Fruit fly (Drosophila melanogaster) whole organism, embryonic: ENCODE results near the gene Pc.
A peak's percentile ranks its signal among the peaks of the same experiment; 100 is the strongest.

Experiments
- Blimp-1 ChIP-seq: fragments of 200-800 bp; sonication (Bioruptor generic); optimal IDR thresholded peaks from 3 replicates; lab custom pipeline; 2018; ENCODE audit warnings: missing biosample characterization, missing genetic modification characterization, mild to moderate bottlenecking, moderate library complexity, missing genetic modification reagents
- BtbVII ChIP-seq: fragments of 200-800 bp; sonication (Bioruptor generic); optimal IDR thresholded peaks from 3 replicates; lab custom pipeline; 2017; ENCODE audit warnings: missing biosample characterization, mild to moderate bottlenecking, missing genetic modification characterization
- C15 ChIP-seq: fragments of 200-800 bp; sonication (Bioruptor generic); IDR thresholded peaks from 3 replicates; pipeline ENCODE4 v1.3.6; 2022; ENCODE audit warnings: missing biosample characterization, missing genetic modification characterization
- CG11093 ChIP-seq: fragments of 200-800 bp; sonication (Bioruptor generic); IDR thresholded peaks from 3 replicates; pipeline ENCODE4 v1.3.6; 2022; ENCODE audit warnings: missing biosample characterization, missing genetic modification characterization
- CG11695 ChIP-seq: fragments of 200-800 bp; sonication (Bioruptor generic); IDR thresholded peaks from 3 replicates; pipeline ENCODE4 v1.3.6; 2022; ENCODE audit warnings: missing biosample characterization, missing genetic modification characterization
- CG12071 ChIP-seq: fragments of 200-800 bp; sonication (Bioruptor generic); optimal IDR thresholded peaks from 3 replicates; lab custom pipeline; 2018; ENCODE audit warnings: missing biosample characterization, mild to moderate bottlenecking, missing genetic modification characterization
- CG12219 ChIP-seq: fragments of 200-800 bp; sonication (Bioruptor generic); optimal IDR thresholded peaks from 3 replicates; lab custom pipeline; 2018; ENCODE audit warnings: missing biosample characterization, mild to moderate bottlenecking, missing genetic modification characterization
- CG13775 ChIP-seq: fragments of 200-800 bp; sonication (Bioruptor generic); optimal IDR thresholded peaks from 3 replicates; lab custom pipeline; 2017; ENCODE audit warnings: missing biosample characterization, mild to moderate bottlenecking, missing genetic modification characterization
- CG14667 ChIP-seq: fragments of 200-800 bp; sonication (Bioruptor generic); IDR thresholded peaks from 2 replicates; pipeline ENCODE4 v1.3.6; 2022; ENCODE audit warnings: missing biosample characterization, missing genetic modification characterization
- CG1602 ChIP-seq: fragments of 200-800 bp; sonication (Bioruptor generic); optimal IDR thresholded peaks from 3 replicates; lab custom pipeline; 2016; ENCODE audit warnings: missing biosample characterization, missing genetic modification characterization
- CG1647 ChIP-seq: fragments of 200-800 bp; sonication (Bioruptor generic); optimal IDR thresholded peaks from 3 replicates; lab custom pipeline; 2016; ENCODE audit warnings: missing biosample characterization, missing genetic modification characterization
- CG17385 ChIP-seq: fragments of 200-800 bp; sonication (Bioruptor generic); optimal IDR thresholded peaks from 3 replicates; lab custom pipeline; 2018; ENCODE audit warnings: missing biosample characterization, mild to moderate bottlenecking, missing genetic modification characterization
- CG17912 ChIP-seq: fragments of 200-800 bp; sonication (Bioruptor generic); optimal IDR thresholded peaks from 2 replicates; lab custom pipeline; 2018; ENCODE audit warnings: missing biosample characterization, mild to moderate bottlenecking, missing genetic modification characterization
- CG18599 ChIP-seq: fragments of 200-800 bp; sonication (Bioruptor generic); optimal IDR thresholded peaks from 3 replicates; lab custom pipeline; 2017; ENCODE audit warnings: missing biosample characterization, missing genetic modification characterization, mild to moderate bottlenecking, moderate library complexity, missing genetic modification reagents
- CG2202 ChIP-seq: fragments of 200-800 bp; sonication (Bioruptor generic); optimal IDR thresholded peaks from 2 replicates; lab custom pipeline; 2018; ENCODE audit warnings: missing biosample characterization, mild to moderate bottlenecking, missing genetic modification characterization
- CG2889 ChIP-seq: fragments of 200-800 bp; sonication (Bioruptor generic); IDR thresholded peaks from 3 replicates; pipeline ENCODE4 v1.3.6; 2022; ENCODE audit warnings: missing biosample characterization, missing genetic modification characterization
- CG30431 ChIP-seq: fragments of 200-800 bp; sonication (Bioruptor generic); optimal IDR thresholded peaks from 2 replicates; lab custom pipeline; 2017; ENCODE audit warnings: missing biosample characterization, missing genetic modification characterization
- CG34224 ChIP-seq: fragments of 200-800 bp; sonication (Bioruptor generic); IDR thresholded peaks from 3 replicates; pipeline ENCODE4 v1.3.6; 2022; ENCODE audit warnings: missing biosample characterization, missing genetic modification characterization; ENCODE audit not compliant: partially characterized antibody
- CG3995 ChIP-seq: fragments of 200-800 bp; sonication (Bioruptor generic); optimal IDR thresholded peaks from 3 replicates; lab custom pipeline; 2016; ENCODE audit warnings: missing biosample characterization, missing genetic modification characterization
- CG5245 ChIP-seq: fragments of 200-800 bp; sonication (Bioruptor generic); optimal IDR thresholded peaks from 3 replicates; lab custom pipeline; 2016; ENCODE audit warnings: missing biosample characterization, missing genetic modification characterization
- CG6654 ChIP-seq: fragments of 200-800 bp; sonication (Bioruptor generic); optimal IDR thresholded peaks from 2 replicates; lab custom pipeline; 2017; ENCODE audit warnings: missing biosample characterization, mild to moderate bottlenecking, missing genetic modification characterization
- CG6765 ChIP-seq: fragments of 200-800 bp; sonication (Bioruptor generic); optimal IDR thresholded peaks from 3 replicates; lab custom pipeline; 2017; ENCODE audit warnings: missing biosample characterization, mild to moderate bottlenecking, missing genetic modification characterization
- CG7963 ChIP-seq: fragments of 200-800 bp; sonication (Bioruptor generic); IDR thresholded peaks from 3 replicates; pipeline ENCODE4 v1.3.6; 2022; ENCODE audit warnings: missing biosample characterization, missing genetic modification characterization; ENCODE audit not compliant: partially characterized antibody
- CG9797 ChIP-seq: fragments of 200-800 bp; sonication (Bioruptor generic); optimal IDR thresholded peaks from 3 replicates; lab custom pipeline; 2018; ENCODE audit warnings: missing biosample characterization, mild to moderate bottlenecking, missing genetic modification characterization
- CTCF ChIP-seq: fragments of 200-800 bp; sonication (Bioruptor generic); optimal IDR thresholded peaks from 2 replicates; lab custom pipeline; 2017; ENCODE audit warnings: missing biosample characterization, mild to moderate bottlenecking, missing genetic modification characterization, moderate library complexity
- Chrac-16 ChIP-seq: fragments of 200-800 bp; sonication (Bioruptor generic); optimal IDR thresholded peaks from 3 replicates; lab custom pipeline; 2016; ENCODE audit warnings: missing biosample characterization, missing genetic modification characterization
- CoRest ChIP-seq: fragments of 200-800 bp; sonication (Bioruptor generic); optimal IDR thresholded peaks from 3 replicates; lab custom pipeline; 2018; ENCODE audit warnings: missing biosample characterization, mild to moderate bottlenecking, missing genetic modification characterization, moderate library complexity
- Dfd ChIP-seq, 2 experiments: fragments of >200 bp; optimal IDR thresholded peaks; 2 replicates each; lab custom pipeline; 2017; ENCODE audit warnings: missing biosample characterization in 2 of 2, missing genetic modification characterization in 2 of 2
- Dip2 ChIP-seq: fragments of 200-800 bp; sonication (Bioruptor generic); IDR thresholded peaks from 2 replicates; pipeline ENCODE4 v1.3.6; 2022; ENCODE audit warnings: missing biosample characterization, missing genetic modification characterization
- Dref ChIP-seq: fragments of 200-800 bp; sonication (Bioruptor generic); IDR thresholded peaks from 2 replicates; pipeline ENCODE4 v1.3.6; 2022; ENCODE audit warnings: missing biosample characterization, missing genetic modification characterization
- E2f2 ChIP-seq: fragments of 200-800 bp; sonication (Bioruptor generic); IDR thresholded peaks from 2 replicates; pipeline ENCODE4 v1.3.6; 2022; ENCODE audit warnings: missing biosample characterization, missing genetic modification characterization
- NC2β ChIP-seq: fragments of 200-800 bp; sonication (Bioruptor generic); optimal IDR thresholded peaks from 2 replicates; lab custom pipeline; 2016; ENCODE audit warnings: missing biosample characterization, missing genetic modification characterization
- Neu2 ChIP-seq: fragments of 200-800 bp; sonication (Bioruptor generic); optimal IDR thresholded peaks from 3 replicates; lab custom pipeline; 2016; ENCODE audit warnings: missing biosample characterization, missing genetic modification characterization, borderline replicate concordance
- Scr ChIP-seq: fragments of 200-800 bp; sonication (Bioruptor generic); IDR thresholded peaks from 2 replicates; pipeline ENCODE4 v1.3.6; 2022; ENCODE audit warnings: missing biosample characterization, missing genetic modification characterization; ENCODE audit not compliant: partially characterized antibody
- Xbp1 ChIP-seq: fragments of 200-800 bp; sonication (Bioruptor generic); optimal IDR thresholded peaks from 3 replicates; lab custom pipeline; 2016; ENCODE audit warnings: missing biosample characterization, mild to moderate bottlenecking, missing genetic modification characterization
- cato ChIP-seq: fragments of 200-800 bp; sonication (Bioruptor generic); optimal IDR thresholded peaks from 2 replicates; lab custom pipeline; 2016; ENCODE audit warnings: missing biosample characterization, missing genetic modification characterization, borderline replicate concordance
- chinmo ChIP-seq: fragments of 200-800 bp; sonication (Bioruptor generic); IDR thresholded peaks from 4 replicates; pipeline ENCODE4 v1.3.6; 2022; ENCODE audit warnings: missing biosample characterization, missing genetic modification characterization; ENCODE audit not compliant: partially characterized antibody
- da ChIP-seq: fragments of 200-800 bp; sonication (Bioruptor generic); optimal IDR thresholded peaks from 2 replicates; lab custom pipeline; 2016; ENCODE audit warnings: missing biosample characterization, missing genetic modification characterization
- eyg ChIP-seq: fragments of 200-800 bp; sonication (Bioruptor generic); optimal IDR thresholded peaks from 3 replicates; lab custom pipeline; 2016; ENCODE audit warnings: missing biosample characterization, missing genetic modification characterization
- gem ChIP-seq: fragments of 200-800 bp; sonication (Bioruptor generic); optimal IDR thresholded peaks from 2 replicates; lab custom pipeline; 2019; ENCODE audit warnings: missing biosample characterization, mild to moderate bottlenecking, missing genetic modification characterization, moderate library complexity
- gsb ChIP-seq: fragments of 200-800 bp; sonication (Bioruptor generic); IDR thresholded peaks from 2 replicates; pipeline ENCODE4 v1.3.6; 2022; ENCODE audit warnings: missing biosample characterization, missing genetic modification characterization
- her ChIP-seq: fragments of 200-800 bp; sonication (Bioruptor generic); optimal IDR thresholded peaks from 2 replicates; lab custom pipeline; 2016; ENCODE audit warnings: missing biosample characterization, missing genetic modification characterization
- kay ChIP-seq: fragments of 200-800 bp; sonication (Bioruptor generic); optimal IDR thresholded peaks from 2 replicates; lab custom pipeline; 2016; ENCODE audit warnings: missing biosample characterization, missing genetic modification characterization
- oc ChIP-seq: fragments of 200-800 bp; sonication (Bioruptor generic); optimal IDR thresholded peaks from 2 replicates; lab custom pipeline; 2018; ENCODE audit warnings: missing biosample characterization, mild to moderate bottlenecking, missing genetic modification characterization, moderate library complexity
- peb ChIP-seq: fragments of 200-800 bp; sonication (Bioruptor generic); IDR thresholded peaks from 2 replicates; pipeline ENCODE4 v1.3.6; 2022; ENCODE audit warnings: missing biosample characterization, missing genetic modification characterization
- pfk ChIP-seq: fragments of 200-800 bp; sonication (Bioruptor generic); optimal IDR thresholded peaks from 2 replicates; lab custom pipeline; 2018; ENCODE audit warnings: missing biosample characterization, mild to moderate bottlenecking, missing genetic modification characterization, moderate library complexity
- phol ChIP-seq: fragments of 200-800 bp; sonication (Bioruptor generic); optimal IDR thresholded peaks from 3 replicates; lab custom pipeline; 2018; ENCODE audit warnings: missing biosample characterization, mild to moderate bottlenecking, missing genetic modification characterization, moderate library complexity
- salm ChIP-seq: fragments of 200-800 bp; sonication (Bioruptor generic); optimal IDR thresholded peaks from 2 replicates; lab custom pipeline; 2018; ENCODE audit warnings: missing biosample characterization, mild to moderate bottlenecking, missing genetic modification characterization
- sim ChIP-seq: fragments of 200-800 bp; sonication (Bioruptor generic); IDR thresholded peaks from 2 replicates; pipeline ENCODE4 v1.3.6; 2022; ENCODE audit warnings: missing biosample characterization, missing genetic modification characterization
- sima ChIP-seq: fragments of 200-800 bp; sonication (Bioruptor generic); optimal IDR thresholded peaks from 2 replicates; lab custom pipeline; 2016; ENCODE audit warnings: missing biosample characterization, missing genetic modification characterization
- unpg ChIP-seq: fragments of 200-800 bp; sonication (Bioruptor generic); optimal IDR thresholded peaks from 3 replicates; lab custom pipeline; 2018; ENCODE audit warnings: missing biosample characterization, mild to moderate bottlenecking, missing genetic modification characterization, moderate library complexity

The Pc gene

dm6 chr3L:21347197-21347831 lies 29.5 kb upstream of the Pc start (continued):
- TF ChIP-seq E2f2 (GFP tag; lab: Robert Waterston, UW) = no peak
- peak; percentile 32 for TF ChIP-seq gem (tag; lab: Kevin White, UChicago)
- TF ChIP-seq CG6654 (GFP tag; lab: Kevin White, UChicago) = peak; percentile 6
- peak; percentile 53 for TF ChIP-seq CG30431 (GFP tag; lab: Kevin White, UChicago)
- TF ChIP-seq C15 (GFP tag; lab: Robert Waterston, UW) = no peak
- no peak for TF ChIP-seq BtbVII (GFP tag; lab: Kevin White, UChicago)
- TF ChIP-seq Xbp1 (GFP tag; lab: Kevin White, UChicago) = peak; percentile 68
- TF ChIP-seq oc (tag; lab: Kevin White, UChicago) = peak; percentile 2
- TF ChIP-seq eyg (GFP tag; lab: Kevin White, UChicago) = no peak
- TF ChIP-seq gsb (GFP tag; lab: Robert Waterston, UW) = no peak
- TF ChIP-seq pfk = no peak
- TF ChIP-seq cato (GFP tag; lab: Kevin White, UChicago) = peak; percentile 29
- no peak for TF ChIP-seq CG17912 (GFP tag; lab: Kevin White, UChicago)
- no peak for TF ChIP-seq kay
- peak; percentile 36 for TF ChIP-seq CG1602
- TF ChIP-seq CG18599 (GFP tag; lab: Kevin White, UChicago) = no peak
- TF ChIP-seq sim = no peak
- no peak for TF ChIP-seq CG34224
- no peak for TF ChIP-seq CG11093
- no peak for TF ChIP-seq NC2β
- peak; percentile 24 for TF ChIP-seq CG12071 (GFP tag; lab: Kevin White, UChicago)
- peak; percentile 33 for TF ChIP-seq CG1647 (GFP tag; lab: Kevin White, UChicago)
- peak; percentile 9 for TF ChIP-seq CG12219 (GFP tag; lab: Kevin White, UChicago)
- TF ChIP-seq Blimp-1 = no peak
- no peak for TF ChIP-seq CG6765 (GFP tag; lab: Kevin White, UChicago)
- TF ChIP-seq Scr = no peak
- peak; percentile 25 for TF ChIP-seq CG5245 (GFP tag; lab: Kevin White, UChicago)
- peak; percentile 52 for TF ChIP-seq phol
- TF ChIP-seq her (GFP tag; lab: Kevin White, UChicago) = peak; percentile 35
- TF ChIP-seq CG3995 (GFP tag; lab: Kevin White, UChicago) = no peak
- TF ChIP-seq CG2889 (GFP tag; lab: Robert Waterston, UW) = no peak
- TF ChIP-seq CG9797 = no peak
- TF ChIP-seq chinmo (GFP tag; lab: Robert Waterston, UW) = no peak
- peak; percentile 36 for TF ChIP-seq da
- TF ChIP-seq Dip2 = no peak
- no peak for TF ChIP-seq Dref (GFP tag; lab: Robert Waterston, UW)
- TF ChIP-seq CTCF (GFP tag; lab: Kevin White, UChicago) = no peak
- TF ChIP-seq Dfd (GFP tag; optimal IDR thresholded peaks at IDR 0.05; lab: Kevin White, UChicago) = no peak
- no peak for TF ChIP-seq peb (GFP tag; lab: Robert Waterston, UW)
- no peak for TF ChIP-seq CG7963 (GFP tag; lab: Robert Waterston, UW)
- TF ChIP-seq Neu2 (GFP tag; lab: Kevin White, UChicago) = no peak
- peak; percentile 42; the same call in 1 of the 3 replicates for TF ChIP-seq CG11695
- no peak for TF ChIP-seq sima (GFP tag; lab: Kevin White, UChicago)
- peak; percentile 11 for TF ChIP-seq CoRest (tag; lab: Kevin White, UChicago)
- peak; percentile 1 for TF ChIP-seq CG17385
- peak; percentile 44 for TF ChIP-seq Chrac-16 (GFP tag; lab: Kevin White, UChicago)
- peak; percentile 25; the same call in 1 of the 2 replicates for TF ChIP-seq CG14667 (GFP tag; lab: Robert Waterston, UW)
- TF ChIP-seq salm (tag; lab: Kevin White, UChicago) = no peak
- peak; percentile 52 for TF ChIP-seq unpg (GFP tag; lab: Kevin White, UChicago)
- peak; percentile 47 for TF ChIP-seq CG13775 (GFP tag; lab: Kevin White, UChicago)
- TF ChIP-seq CG2202 (tag; lab: Kevin White, UChicago) = no peak
